Worm (Caenorhabditis elegans): Measurements from ENCODE around the gene cap-2.

Gene cap-2

DNA sequence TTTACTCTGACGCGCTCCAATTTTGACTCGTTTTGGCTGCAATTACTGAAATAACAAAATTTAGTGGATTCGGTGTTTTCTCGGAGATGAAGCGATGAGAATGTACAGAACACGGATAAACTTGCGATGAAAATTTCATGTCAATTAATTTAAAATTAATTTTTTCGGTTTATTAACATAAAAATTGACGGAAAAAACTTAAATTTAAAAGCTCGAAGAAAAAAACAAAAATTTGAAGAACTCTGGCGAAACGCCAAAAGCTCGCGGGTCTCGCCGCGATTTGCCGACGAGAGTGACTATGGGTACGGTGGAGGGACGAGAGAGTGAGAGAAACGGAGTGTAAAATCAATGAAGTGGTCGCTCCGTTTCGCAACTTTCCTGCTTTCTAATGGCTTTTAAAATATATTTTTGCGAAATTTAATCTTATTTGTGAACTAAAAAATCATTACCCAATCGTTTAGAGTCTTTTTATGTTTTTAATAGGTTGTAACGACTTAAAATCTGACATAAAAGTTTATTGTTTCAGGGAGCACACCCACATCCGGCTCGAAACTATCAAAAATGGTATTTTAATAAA, at the start of gene cap-2, which contains the start of gene gmps-1:
Gene cap-2 (plus strand): TSS at position 527 of the 577 bp plus-strand sequence.
Gene gmps-1 (minus strand): TSS at position 51 of the 577 bp plus-strand sequence.
- no peak for TF ChIP-seq mab-5 (tag; optimal IDR thresholded peaks at IDR 0.05)
- TF ChIP-seq pha-4 (tag; optimal IDR thresholded peaks at IDR 0.05): peak; percentile 82
- TF ChIP-seq lin-13 (tag; optimal IDR thresholded peaks at IDR 0.05): peak; percentile 84
- peak; percentile 31 for TF ChIP-seq drap-1 (GFP tag; optimal IDR thresholded peaks at IDR 0.05)
- TF ChIP-seq ceh-43 (GFP tag; optimal IDR thresholded peaks at IDR 0.05): peak; percentile 15
- peak; percentile 92 for TF ChIP-seq mep-1 (tag; optimal IDR thresholded peaks at IDR 0.05)
- no peak for TF ChIP-seq elt-3 (tag; optimal IDR thresholded peaks at IDR 0.05)
- TF ChIP-seq M03D4.4 (tag; optimal IDR thresholded peaks at IDR 0.05): peak; percentile 28
- TF ChIP-seq mls-2 (tag; optimal IDR thresholded peaks at IDR 0.05): peak; percentile 51
- TF ChIP-seq sptf-1 (tag; optimal IDR thresholded peaks at IDR 0.05): peak; percentile 75
- peak; percentile 86 for TF ChIP-seq nhr-237 (tag; optimal IDR thresholded peaks at IDR 0.05)
- peak; percentile 22 for TF ChIP-seq unc-120 (tag; optimal IDR thresholded peaks at IDR 0.05; ENCODE audit: poor library complexity, severe bottlenecking)
- TF ChIP-seq bed-3 (GFP tag; optimal IDR thresholded peaks at IDR 0.05): no peak
- no peak for TF ChIP-seq cnd-1 (tag; optimal IDR thresholded peaks at IDR 0.05)
- peak; percentile 100 for TF ChIP-seq lsy-2 (tag; optimal IDR thresholded peaks at IDR 0.05)
- no peak for TF ChIP-seq zip-8 (tag; optimal IDR thresholded peaks at IDR 0.05)
- TF ChIP-seq unc-39 (tag; optimal IDR thresholded peaks at IDR 0.05): no peak
- peak; percentile 68 for TF ChIP-seq ces-1 (GFP tag; optimal IDR thresholded peaks at IDR 0.05)
- TF ChIP-seq tbx-8 (GFP tag; optimal IDR thresholded peaks at IDR 0.05): no peak
- no peak for TF ChIP-seq ztf-11 (tag; optimal IDR thresholded peaks at IDR 0.05)
- no peak for TF ChIP-seq sem-2 (GFP tag; optimal IDR thresholded peaks at IDR 0.05)
- peak; percentile 22 for TF ChIP-seq unc-62 (GFP tag; optimal IDR thresholded peaks at IDR 0.05)
- peak; percentile 37 for TF ChIP-seq nhr-2 (tag; optimal IDR thresholded peaks at IDR 0.05)
- no peak for TF ChIP-seq nhr-12 (tag; optimal IDR thresholded peaks at IDR 0.05)
- TF ChIP-seq elt-1 (tag; optimal IDR thresholded peaks at IDR 0.05; ENCODE audit: borderline replicate concordance, insufficient read depth): no peak
- TF ChIP-seq hlh-1 (tag; optimal IDR thresholded peaks at IDR 0.05): peak; percentile 53
- TF ChIP-seq ceh-83 (GFP tag; optimal IDR thresholded peaks at IDR 0.05): no peak
- no peak for TF ChIP-seq flh-1 (GFP tag; optimal IDR thresholded peaks at IDR 0.05)
- TF ChIP-seq ceh-39 (tag; optimal IDR thresholded peaks at IDR 0.05): peak; percentile 72
- no peak for TF ChIP-seq snpc-4 (tag; optimal IDR thresholded peaks at IDR 0.05)

DNA sequence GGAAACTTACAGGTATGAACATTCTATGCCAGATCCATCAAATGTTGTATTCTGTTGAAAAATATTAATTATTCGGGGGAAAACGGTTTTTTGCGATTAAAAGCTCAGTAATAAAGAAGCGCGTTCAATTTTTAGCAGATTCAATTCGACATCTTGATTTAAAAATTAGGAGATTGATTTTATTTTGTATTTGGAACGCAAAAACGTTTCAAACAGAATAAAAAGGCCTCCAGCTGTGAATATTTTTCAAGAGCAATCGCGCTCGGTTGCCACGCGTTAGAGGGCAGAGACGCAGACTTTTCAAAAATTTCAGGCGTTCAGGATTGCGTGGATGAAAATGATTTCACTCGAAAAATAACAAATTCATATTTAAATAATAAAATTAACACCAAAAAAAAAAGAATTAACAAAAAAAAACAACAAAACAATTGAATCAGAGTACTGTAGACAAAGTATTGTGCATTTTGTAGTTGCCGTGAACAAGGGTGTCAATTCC, 49.0 kb upstream of the cap-2 start, which contains the start of gene R06F6.8:
Gene R06F6.8 (minus strand): TSS at position 51 of the 496 bp plus-strand sequence.
- peak; percentile 12 for TF ChIP-seq ces-1 (GFP tag; optimal IDR thresholded peaks at IDR 0.05)
- no peak for TF ChIP-seq pha-4 (tag; optimal IDR thresholded peaks at IDR 0.05)

DNA sequence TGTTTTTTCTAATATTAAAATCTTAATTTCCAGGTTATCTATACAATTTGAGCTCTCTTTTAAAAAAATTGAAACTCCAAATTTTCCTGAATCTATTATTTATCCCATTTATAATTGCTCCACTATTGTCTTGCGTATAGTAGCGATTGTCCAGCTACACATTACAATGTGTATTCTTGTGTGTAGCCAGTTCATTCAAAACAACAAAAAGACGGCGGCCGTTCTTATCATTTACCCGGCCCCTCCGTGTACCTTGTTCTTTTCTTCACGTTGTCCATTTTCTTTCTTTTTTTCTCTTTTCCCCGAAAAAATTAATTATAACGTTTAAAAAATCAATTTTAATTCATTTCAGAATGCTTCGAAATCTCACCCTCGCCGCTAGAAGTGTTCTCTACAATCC, 48.3 kb upstream of the cap-2 start, which contains the start of gene ech-4:
Gene ech-4 (plus strand): TSS at position 353 of the 400 bp plus-strand sequence.
- TF ChIP-seq mls-2 (tag; optimal IDR thresholded peaks at IDR 0.05) (no peak), tbx-8 (GFP tag; optimal IDR thresholded peaks at IDR 0.05) (no peak), hlh-1 (tag; optimal IDR thresholded peaks at IDR 0.05) (no peak), ztf-11 (tag; optimal IDR thresholded peaks at IDR 0.05) (no peak), drap-1 (GFP tag; optimal IDR thresholded peaks at IDR 0.05) (no peak), nhr-2 (tag; optimal IDR thresholded peaks at IDR 0.05) (no peak), blmp-1 (tag; optimal IDR thresholded peaks at IDR 0.05) (no peak), lin-32 (GFP tag; optimal IDR thresholded peaks at IDR 0.05) (no peak), bed-3 (GFP tag; optimal IDR thresholded peaks at IDR 0.05) (no peak), ceh-39 (tag; optimal IDR thresholded peaks at IDR 0.05) (no peak), nhr-237 (tag; optimal IDR thresholded peaks at IDR 0.05) (no peak), pha-4 (tag; optimal IDR thresholded peaks at IDR 0.05) (no peak), snpc-4 (tag; optimal IDR thresholded peaks at IDR 0.05) (no peak), flh-1 (GFP tag; optimal IDR thresholded peaks at IDR 0.05) (no peak), sem-2 (GFP tag; optimal IDR thresholded peaks at IDR 0.05) (no peak), lsy-2 (tag; optimal IDR thresholded peaks at IDR 0.05) (no peak), lin-13 (tag; optimal IDR thresholded peaks at IDR 0.05) (no peak), nhr-12 (tag; optimal IDR thresholded peaks at IDR 0.05) (no peak), mab-5 (tag; optimal IDR thresholded peaks at IDR 0.05) (no peak)

DNA sequence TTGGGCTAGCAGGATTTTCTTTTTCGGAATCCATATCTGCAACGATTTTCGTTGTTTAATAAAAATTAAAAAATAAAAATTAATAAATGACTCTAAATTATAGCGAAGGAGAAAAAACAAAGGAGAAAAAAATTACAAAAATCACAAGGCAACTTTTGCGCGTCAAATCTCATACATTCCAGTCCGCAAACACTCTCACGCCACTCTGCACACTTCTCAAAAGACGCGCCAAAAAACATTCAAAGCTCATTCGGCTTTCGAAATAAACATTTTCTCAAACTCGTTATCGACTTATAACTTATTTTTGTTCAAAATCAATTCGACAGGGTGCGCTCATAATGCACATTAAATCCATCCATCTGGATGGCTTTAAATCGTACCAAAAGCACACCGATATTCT, 45.0 kb upstream of the cap-2 start, which contains the start of the genes R06F6.12 and mix-1:
Gene R06F6.12 (minus strand): TSS at position 36 of the 400 bp plus-strand sequence.
Gene mix-1 (plus strand): TSS at position 201 of the 400 bp plus-strand sequence.
- TF ChIP-seq sem-2 (GFP tag; optimal IDR thresholded peaks at IDR 0.05) (no peak), bed-3 (GFP tag; optimal IDR thresholded peaks at IDR 0.05) (no peak), nhr-237 (tag; optimal IDR thresholded peaks at IDR 0.05) (peak; percentile 12), cnd-1 (tag; optimal IDR thresholded peaks at IDR 0.05) (no peak), ztf-11 (tag; optimal IDR thresholded peaks at IDR 0.05) (no peak), zip-8 (tag; optimal IDR thresholded peaks at IDR 0.05) (no peak), lin-13 (tag; optimal IDR thresholded peaks at IDR 0.05) (peak; percentile 45), ceh-39 (tag; optimal IDR thresholded peaks at IDR 0.05) (peak; percentile 14), hlh-1 (tag; optimal IDR thresholded peaks at IDR 0.05) (peak; percentile 29), ceh-43 (GFP tag; optimal IDR thresholded peaks at IDR 0.05) (no peak), flh-1 (GFP tag; optimal IDR thresholded peaks at IDR 0.05) (no peak), mep-1 (tag; optimal IDR thresholded peaks at IDR 0.05) (peak; percentile 65), elt-3 (tag; optimal IDR thresholded peaks at IDR 0.05) (no peak), lin-32 (GFP tag; optimal IDR thresholded peaks at IDR 0.05) (no peak), mls-2 (tag; optimal IDR thresholded peaks at IDR 0.05) (no peak), blmp-1 (tag; optimal IDR thresholded peaks at IDR 0.05) (no peak), ceh-83 (GFP tag; optimal IDR thresholded peaks at IDR 0.05) (no peak), sptf-1 (tag; optimal IDR thresholded peaks at IDR 0.05) (peak; percentile 34), snpc-4 (tag; optimal IDR thresholded peaks at IDR 0.05) (no peak), unc-62 (GFP tag; optimal IDR thresholded peaks at IDR 0.05) (peak; percentile 5), M03D4.4 (tag; optimal IDR thresholded peaks at IDR 0.05) (peak; percentile 24), mab-5 (tag; optimal IDR thresholded peaks at IDR 0.05) (no peak), nhr-28 (tag; optimal IDR thresholded peaks at IDR 0.05) (no peak), ces-1 (GFP tag; optimal IDR thresholded peaks at IDR 0.05) (peak; percentile 37), lsy-2 (tag; optimal IDR thresholded peaks at IDR 0.05) (peak; percentile 65), ham-2 (GFP tag; optimal IDR thresholded peaks at IDR 0.05) (no peak), elt-1 (tag; optimal IDR thresholded peaks at IDR 0.05; ENCODE audit: borderline replicate concordance, insufficient read depth) (no peak), pha-4 (tag; optimal IDR thresholded peaks at IDR 0.05) (peak; percentile 16), nhr-76 (tag; optimal IDR thresholded peaks at IDR 0.05) (no peak), drap-1 (GFP tag; optimal IDR thresholded peaks at IDR 0.05) (peak; percentile 36), tbx-8 (GFP tag; optimal IDR thresholded peaks at IDR 0.05) (no peak), unc-39 (tag; optimal IDR thresholded peaks at IDR 0.05) (no peak), nhr-2 (tag; optimal IDR thresholded peaks at IDR 0.05) (no peak), nhr-12 (tag; optimal IDR thresholded peaks at IDR 0.05) (no peak)

Measured in whole organism, mixed stage, embryonic.